Worm (Caenorhabditis elegans) whole organism, midembryonic: Measurements from ENCODE around the gene Y54E2A.10.

Source experiments
- T22C8.4 ChIP-seq: fragments of 200-800 bp; sonication (Bioruptor generic); IDR thresholded peaks from 2 replicates; pipeline ENCODE4 v1.3.6; 2022; ENCODE audit warnings: missing genetic modification characterization, missing compliant biosample characterization
- cog-1 ChIP-seq: sonication (generic microtip); optimal IDR thresholded peaks from 2 replicates; lab custom pipeline; 2016; ENCODE audit warnings: missing genetic modification characterization, missing compliant biosample characterization
- flt-1 ChIP-seq: fragments of 200-800 bp; sonication (Bioruptor generic); IDR thresholded peaks from 2 replicates; pipeline ENCODE4 v1.3.6; 2022; ENCODE audit warnings: missing genetic modification characterization, missing compliant biosample characterization
- med-1 ChIP-seq: sonication (generic microtip); optimal IDR thresholded peaks from 2 replicates; lab custom pipeline; 2017; ENCODE audit warnings: missing genetic modification characterization, mild to moderate bottlenecking, missing compliant biosample characterization, antibody characterized with exemption, missing genetic modification reagents; ENCODE audit not compliant: insufficient read depth
- ref-1 ChIP-seq: fragments of 200-800 bp; sonication (Bioruptor generic); conservative IDR thresholded peaks from 2 replicates; pipeline ENCODE4 v1.3.6; 2022; ENCODE audit warnings: missing genetic modification reagents, missing genetic modification characterization, missing compliant biosample characterization
- tab-1 ChIP-seq: fragments of 200-800 bp; sonication (Bioruptor generic); IDR thresholded peaks from 2 replicates; pipeline ENCODE4 v1.3.6; 2022; ENCODE audit warnings: missing genetic modification characterization, missing compliant biosample characterization
- ztf-23 ChIP-seq: fragments of 200-800 bp; sonication (Bioruptor generic); IDR thresholded peaks from 2 replicates; pipeline ENCODE4 v1.3.6; 2022; ENCODE audit warnings: missing genetic modification reagents, missing genetic modification characterization, missing compliant biosample characterization
- ztf-29 ChIP-seq: fragments of 200-800 bp; sonication (Bioruptor generic); IDR thresholded peaks from 2 replicates; pipeline ENCODE4 v1.3.6; 2022; ENCODE audit warnings: missing genetic modification reagents, missing genetic modification characterization, missing compliant biosample characterization

- TF ChIP-seq cog-1 (tag; lab: Kevin White, UChicago) (no peak), tab-1 (GFP tag; lab: Robert Waterston, UW) (no peak), ztf-29 (GFP tag; lab: Robert Waterston, UW) (no peak), flt-1 (GFP tag; lab: Robert Waterston, UW) (no peak), ref-1 (GFP tag; lab: Robert Waterston, UW) (no peak), ztf-23 (no peak), T22C8.4 (no peak), med-1 (no peak)
Observed at ce11 chrII:14811472-14811871, 20.6 kb downstream of the Y54E2A.10 start.
